Worm (Caenorhabditis elegans): Measurements from ENCODE around the gene sss-1.
A peak's percentile ranks its signal among the peaks of the same experiment; 100 is the strongest.

sss-1 gene

DNA sequence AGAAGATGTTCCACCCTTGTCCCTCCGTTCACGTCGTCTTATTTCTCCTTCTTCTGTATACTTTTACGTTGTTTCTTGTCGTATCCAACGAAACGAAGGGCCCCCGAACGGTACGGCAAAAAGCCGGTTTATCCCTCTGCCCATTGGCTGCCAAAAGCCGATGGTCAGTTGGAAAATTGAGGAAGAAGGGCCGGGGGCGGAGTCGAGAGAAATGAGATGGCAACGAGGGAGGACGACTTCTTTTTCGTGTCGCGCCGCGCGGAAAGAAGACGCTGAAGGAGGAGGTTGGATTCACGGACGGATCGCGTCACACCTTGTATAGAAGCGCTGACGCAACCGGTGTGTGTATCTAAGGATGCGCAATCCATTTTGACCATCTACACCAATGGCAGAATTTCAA lies 21.6 kb upstream of the sss-1 start:
- TF ChIP-seq aha-1 (tag) (peak; percentile 40), nhr-11 (tag; optimal IDR thresholded peaks at IDR 0.05) (no peak), mes-2 (tag; optimal IDR thresholded peaks at IDR 0.05; ENCODE audit: poor library complexity, severe bottlenecking) (no peak), zfp-3 (GFP tag; conservative IDR thresholded peaks at IDR 0.05) (no peak), fkh-10 (GFP tag; optimal IDR thresholded peaks at IDR 0.05) (no peak), fos-1 (tag; optimal IDR thresholded peaks at IDR 0.05) (no peak), attf-4 (tag; optimal IDR thresholded peaks at IDR 0.05) (no peak), egl-43 (GFP tag; IDR thresholded peaks at IDR 0.05) (0 out of 2 replicates have a peak, but pooled peaks have one; percentile 10), cey-2 (tag; optimal IDR thresholded peaks at IDR 0.05; ENCODE audit: borderline replicate concordance, insufficient read depth) (no peak), Y48G9A.11 (GFP tag; IDR thresholded peaks at IDR 0.05) (no peak), unc-62 (GFP tag; optimal IDR thresholded peaks at IDR 0.05 in 1 of 2) (peak in 1 of 2 experiments; percentile 46), unc-62 (tag; optimal IDR thresholded peaks at IDR 0.05) (no peak), lim-7 (GFP tag; IDR thresholded peaks at IDR 0.05) (no peak), F44E2.7 (GFP tag; IDR thresholded peaks at IDR 0.05) (no peak), mdl-1 (tag; optimal IDR thresholded peaks at IDR 0.05) (no peak), ces-1 (GFP tag; optimal IDR thresholded peaks at IDR 0.05) (no peak), Y105C5A.15 (GFP tag; IDR thresholded peaks at IDR 0.05) (no peak), set-16 (GFP tag; IDR thresholded peaks at IDR 0.05) (peak; percentile 66; the same call in 1 of the 2 replicates), hlh-11 (tag; optimal IDR thresholded peaks at IDR 0.05) (peak; percentile 18), unc-130 (GFP tag; optimal IDR thresholded peaks at IDR 0.05) (no peak), ceh-32 (tag; optimal IDR thresholded peaks at IDR 0.05; ENCODE audit: poor library complexity) (no peak), mep-1 (tag; optimal IDR thresholded peaks at IDR 0.05) (no peak), hlh-30 (tag; optimal IDR thresholded peaks at IDR 0.05; ENCODE audit: insufficient read depth) (no peak), nhr-42 (GFP tag; IDR thresholded peaks at IDR 0.05) (no peak), ceh-44 (GFP tag; IDR thresholded peaks at IDR 0.05) (no peak)

DNA sequence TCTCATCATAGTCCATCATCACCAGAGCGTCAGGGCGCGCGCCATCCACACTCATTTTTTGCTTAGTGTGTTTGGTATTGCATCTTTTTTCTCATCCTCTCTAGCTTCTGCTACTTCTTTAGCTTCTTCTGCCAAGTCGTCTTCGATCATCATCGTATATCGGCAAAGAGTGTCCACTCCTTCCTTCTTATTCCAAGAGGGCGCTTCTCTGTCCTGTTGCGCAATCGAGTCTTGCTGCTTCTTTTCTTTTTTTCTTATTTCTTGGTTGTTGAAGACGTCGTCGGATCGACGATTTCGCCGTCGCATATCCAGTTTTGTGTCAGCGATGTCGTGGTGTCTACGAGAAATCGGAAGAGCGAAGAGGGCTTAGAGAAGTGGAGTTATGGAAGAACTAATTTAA lies 19.5 kb upstream of the sss-1 start:
- TF ChIP-seq aha-1 (tag) = peak; percentile 21
- TF ChIP-seq madf-9 (GFP tag; conservative IDR thresholded peaks at IDR 0.05) = no peak
- TF ChIP-seq T26A8.4 (GFP tag; IDR thresholded peaks at IDR 0.05) = 0 out of 2 replicates have a peak, but pooled peaks have one; percentile 35
- TF ChIP-seq hlh-11 (tag; optimal IDR thresholded peaks at IDR 0.05) = peak; percentile 58
- peak in 1 of 2 experiments; percentile 12 for TF ChIP-seq mdl-1 (tag; optimal IDR thresholded peaks at IDR 0.05)
- TF ChIP-seq nhr-48 (tag; optimal IDR thresholded peaks at IDR 0.05) = peak; percentile 19
- TF ChIP-seq spr-1 (tag; optimal IDR thresholded peaks at IDR 0.05) = peak; percentile 36
- TF ChIP-seq pha-4 (GFP tag; IDR thresholded peaks at IDR 0.05) = no peak
- no peak for TF ChIP-seq pha-4 (tag; optimal IDR thresholded peaks at IDR 0.05)
- no peak for TF ChIP-seq Y75B8A.6 (GFP tag; IDR thresholded peaks at IDR 0.05)
- TF ChIP-seq F26F4.8 (GFP tag; conservative IDR thresholded peaks at IDR 0.05) = no peak
- TF ChIP-seq mxl-3 (GFP tag; optimal IDR thresholded peaks at IDR 0.05) = peak; percentile 54

DNA sequence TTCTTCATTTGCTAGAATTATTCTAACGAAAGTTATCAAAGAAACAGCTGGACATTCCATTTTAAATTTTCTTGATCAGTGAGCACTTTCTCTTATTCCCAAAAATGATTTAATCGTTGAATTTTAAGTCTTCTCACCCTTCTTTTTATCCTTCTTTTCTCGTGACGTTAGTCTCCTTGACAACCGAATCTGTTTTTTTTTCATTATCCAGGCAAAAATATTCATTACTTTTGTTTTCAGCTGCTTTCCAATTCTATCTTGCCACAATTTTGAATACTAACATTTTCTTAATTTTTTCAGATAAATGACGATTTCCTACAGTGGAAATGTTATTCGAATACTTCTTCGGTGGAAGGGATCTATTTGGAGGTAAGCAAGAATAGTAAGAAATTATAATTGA lies 10.1 kb upstream of the sss-1 start, which contains the start of gene best-13:
best-13 (plus strand) TSS at position 301 of the 400 bp plus-strand sequence.
- TF ChIP-seq spr-3 (GFP tag; optimal IDR thresholded peaks at IDR 0.05) (no peak), cey-2 (tag; optimal IDR thresholded peaks at IDR 0.05; ENCODE audit: borderline replicate concordance, insufficient read depth) (no peak), nhr-48 (tag; optimal IDR thresholded peaks at IDR 0.05) (no peak), hif-1 (tag; optimal IDR thresholded peaks at IDR 0.05) (no peak), attf-4 (tag; optimal IDR thresholded peaks at IDR 0.05) (no peak), lin-29 (GFP tag; IDR thresholded peaks at IDR 0.05) (no peak), set-16 (GFP tag; IDR thresholded peaks at IDR 0.05) (no peak), tra-1 (GFP tag; IDR thresholded peaks at IDR 0.05) (no peak)

All from whole organism, L4 larva.